Worm (Caenorhabditis elegans) whole organism, L4 larva: ENCODE results near the gene C18H7.1.

Experiments
- ZK546.5 ChIP-seq, 2 experiments: sonication (generic microtip); optimal IDR thresholded peaks; 2 replicates each; lab custom pipeline; 2017; ENCODE audit warnings: missing biosample characterization in 2 of 2, missing genetic modification characterization in 2 of 2
- aha-1 ChIP-seq: fragments of 150-350 bp; peaks from one replicate; lab custom pipeline; 2014; ENCODE audit warnings: missing biosample characterization, missing genetic modification characterization
- ama-1 ChIP-seq: fragments of 150-350 bp; optimal IDR thresholded peaks from 2 replicates; lab custom pipeline; 2014; ENCODE audit warnings: inconsistent platforms, mixed read lengths
- ceh-28 ChIP-seq: fragments of 150-350 bp; optimal IDR thresholded peaks from 2 replicates; lab custom pipeline; 2014; ENCODE audit warnings: missing biosample characterization, missing genetic modification reagents, missing genetic modification characterization
- ceh-32 ChIP-seq: sonication (generic microtip); optimal IDR thresholded peaks from 2 replicates; lab custom pipeline; 2016; ENCODE audit warnings: mild to moderate bottlenecking, missing genetic modification characterization, missing compliant biosample characterization; ENCODE audit not compliant: poor library complexity
- daf-16 ChIP-seq, 3 experiments: sonication (generic microtip); optimal IDR thresholded peaks; 2 replicates each; lab custom pipeline; 2016 to 2017; ENCODE audit warnings: missing genetic modification characterization in 3 of 3, missing genetic modification reagents in 3 of 3, mild to moderate bottlenecking in 2 of 3, missing compliant biosample characterization in 2 of 3, missing biosample characterization in 1 of 3, moderate library complexity in 1 of 3
- daf-8 ChIP-seq: fragments of 200-800 bp; sonication (Bioruptor generic); IDR thresholded peaks from 2 replicates; pipeline ENCODE4 v1.3.6; 2022; ENCODE audit warnings: missing genetic modification characterization, missing compliant biosample characterization
- dmd-9 ChIP-seq: fragments of 200-800 bp; sonication (Bioruptor generic); IDR thresholded peaks from 2 replicates; pipeline ENCODE4 v1.3.6; 2022; ENCODE audit warnings: missing genetic modification reagents, missing genetic modification characterization, missing compliant biosample characterization
- dpl-1 ChIP-seq: fragments of 150-350 bp; optimal IDR thresholded peaks from 2 replicates; lab custom pipeline; 2014; ENCODE audit warnings: missing biosample characterization, missing genetic modification reagents, missing genetic modification characterization
- duxl-1 ChIP-seq: sonication (generic microtip); optimal IDR thresholded peaks from 2 replicates; lab custom pipeline; 2016; ENCODE audit warnings: mild to moderate bottlenecking, missing genetic modification characterization, moderate library complexity, missing compliant biosample characterization; ENCODE audit not compliant: poor library complexity
- egl-43 ChIP-seq: fragments of 200-800 bp; sonication (Bioruptor generic); IDR thresholded peaks from 2 replicates; pipeline ENCODE4 v1.3.6; 2022; ENCODE audit warnings: missing genetic modification reagents, missing genetic modification characterization, missing compliant biosample characterization
- fos-1 ChIP-seq: fragments of 150-350 bp; optimal IDR thresholded peaks from 2 replicates; lab custom pipeline; 2014; ENCODE audit warnings: missing biosample characterization, missing genetic modification characterization
- gei-8 ChIP-seq: fragments of 200-800 bp; sonication (Bioruptor generic); optimal IDR thresholded peaks from 2 replicates; lab custom pipeline; 2018; ENCODE audit warnings: mild to moderate bottlenecking, missing genetic modification characterization, missing compliant biosample characterization
- hif-1 ChIP-seq, 2 experiments: sonication (generic microtip); optimal IDR thresholded peaks; 2 replicates each; lab custom pipeline; 2016 to 2017; ENCODE audit warnings: missing compliant biosample characterization in 2 of 2, missing genetic modification characterization in 2 of 2, missing genetic modification reagents in 2 of 2, missing genotype in 2 of 2, mild to moderate bottlenecking in 1 of 2
- hlh-11 ChIP-seq: fragments of 200-800 bp; sonication (Bioruptor generic); optimal IDR thresholded peaks from 2 replicates; lab custom pipeline; 2018; ENCODE audit warnings: mild to moderate bottlenecking, missing genetic modification characterization, missing compliant biosample characterization
- hlh-30 ChIP-seq: sonication (generic microtip); optimal IDR thresholded peaks from 2 replicates; lab custom pipeline; 2017; ENCODE audit warnings: antibody characterized with exemption, mild to moderate bottlenecking, missing genetic modification characterization, missing compliant biosample characterization; ENCODE audit not compliant: insufficient read depth
- hmg-1.1 ChIP-seq: fragments of 200-800 bp; sonication (Bioruptor generic); IDR thresholded peaks from 2 replicates; pipeline ENCODE4 v1.3.6; 2022; ENCODE audit warnings: missing genetic modification reagents, missing genetic modification characterization, missing compliant biosample characterization
- lim-7 ChIP-seq: fragments of 200-800 bp; sonication (Bioruptor generic); IDR thresholded peaks from 2 replicates; pipeline ENCODE4 v1.3.6; 2022; ENCODE audit warnings: missing genetic modification characterization, missing compliant biosample characterization
- lin-15B ChIP-seq: fragments of 150-350 bp; sonication (generic microtip); optimal IDR thresholded peaks from 3 replicates; lab custom pipeline; 2014; ENCODE audit warnings: missing biosample characterization, missing genetic modification characterization
- lsy-2 ChIP-seq, 2 experiments: fragments of 150-350 bp in 1 of 2; sonication (generic microtip) in 1 of 2; optimal IDR thresholded peaks; 2 replicates each; lab custom pipeline; 2014 to 2017; ENCODE audit warnings: missing biosample characterization in 2 of 2, missing genetic modification characterization in 2 of 2
- madf-9 ChIP-seq: fragments of 200-800 bp; sonication (Bioruptor generic); conservative IDR thresholded peaks from 2 replicates; pipeline ENCODE4 v1.3.6; 2022; ENCODE audit warnings: missing genetic modification reagents, missing genetic modification characterization, missing compliant biosample characterization
- mdl-1 ChIP-seq, 2 experiments: fragments of 150-350 bp in 1 of 2; sonication (generic microtip) in 1 of 2; optimal IDR thresholded peaks; 2 replicates each; lab custom pipeline; 2014 to 2017; ENCODE audit warnings: missing biosample characterization in 2 of 2, missing genetic modification characterization in 2 of 2
- mes-2 ChIP-seq: sonication (generic microtip); optimal IDR thresholded peaks from 2 replicates; lab custom pipeline; 2016; ENCODE audit warnings: missing genotype, mild to moderate bottlenecking, missing genetic modification characterization, missing compliant biosample characterization; ENCODE audit not compliant: poor library complexity, severe bottlenecking
- nhr-237 ChIP-seq: sonication (generic microtip); optimal IDR thresholded peaks from 2 replicates; lab custom pipeline; 2017; ENCODE audit warnings: missing biosample characterization, missing genetic modification characterization
- nhr-42 ChIP-seq: fragments of 200-800 bp; sonication (Bioruptor generic); IDR thresholded peaks from 2 replicates; pipeline ENCODE4 v1.3.6; 2022; ENCODE audit warnings: missing genetic modification characterization, missing compliant biosample characterization
- nhr-48 ChIP-seq: sonication (generic microtip); optimal IDR thresholded peaks from 2 replicates; lab custom pipeline; 2016; ENCODE audit warnings: mild to moderate bottlenecking, missing genetic modification characterization, missing compliant biosample characterization
- nhr-77 ChIP-seq: fragments of 150-350 bp; optimal IDR thresholded peaks from 2 replicates; lab custom pipeline; 2014; ENCODE audit warnings: missing biosample characterization, missing genetic modification characterization
- php-3 ChIP-seq: fragments of 200-800 bp; sonication (Bioruptor generic); IDR thresholded peaks from 2 replicates; pipeline ENCODE4 v1.3.6; 2022; ENCODE audit warnings: missing genetic modification reagents, missing genetic modification characterization, missing compliant biosample characterization
- rbr-2 ChIP-seq: sonication (generic microtip); optimal IDR thresholded peaks from 2 replicates; lab custom pipeline; 2016; ENCODE audit warnings: missing genotype, missing genetic modification characterization, missing compliant biosample characterization
- saeg-2 ChIP-seq: fragments of 200-800 bp; sonication (Bioruptor generic); IDR thresholded peaks from 2 replicates; pipeline ENCODE4 v1.3.6; 2022; ENCODE audit warnings: missing genetic modification reagents, missing genetic modification characterization, missing compliant biosample characterization
- set-16 ChIP-seq: fragments of 200-800 bp; sonication (Bioruptor generic); IDR thresholded peaks from 2 replicates; pipeline ENCODE4 v1.3.6; 2022; ENCODE audit warnings: missing genetic modification reagents, missing genetic modification characterization, missing compliant biosample characterization
- spr-1 ChIP-seq: sonication (generic microtip); optimal IDR thresholded peaks from 2 replicates; lab custom pipeline; 2016; ENCODE audit warnings: mild to moderate bottlenecking, missing genetic modification characterization, missing compliant biosample characterization
- tag-97 ChIP-seq: fragments of 200-800 bp; sonication (Bioruptor generic); IDR thresholded peaks from 2 replicates; pipeline ENCODE4 v1.3.6; 2022; ENCODE audit warnings: missing genetic modification characterization, missing compliant biosample characterization
- ztf-7 ChIP-seq: fragments of 150-350 bp; optimal IDR thresholded peaks from 2 replicates; lab custom pipeline; 2014; ENCODE audit warnings: missing biosample characterization, missing genetic modification characterization

C18H7.1 gene

DNA sequence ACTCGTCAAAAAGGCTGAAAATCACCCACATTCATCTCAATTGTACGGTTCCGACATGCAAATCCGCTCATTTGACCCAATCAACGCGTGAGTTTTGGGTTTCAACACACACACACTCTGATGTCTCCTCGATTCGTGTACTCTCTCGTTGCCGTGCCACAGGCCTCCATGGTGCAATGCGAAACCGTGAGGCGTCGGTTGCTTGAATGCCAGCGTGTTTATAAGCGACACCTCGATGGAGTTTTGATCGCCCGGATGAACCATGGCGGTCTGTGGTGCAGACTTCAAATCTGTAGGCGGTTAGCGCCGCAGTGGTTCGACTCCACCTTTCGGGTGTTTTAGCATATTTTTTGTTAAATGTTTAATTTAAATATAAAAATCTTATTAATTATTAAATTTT is 42.6 kb downstream of the C18H7.1 start (continued):
- TF ChIP-seq spr-1 (tag; lab: Kevin White, UChicago) (no peak), php-3 (GFP tag; lab: Robert Waterston, UW) (no peak), ama-1 (lab: Kevin White, UChicago) (no peak), ztf-7 (tag; lab: Kevin White, UChicago) (no peak), gei-8 (GFP tag; lab: Kevin White, UChicago) (no peak), saeg-2 (GFP tag; lab: Robert Waterston, UW) (no peak), mdl-1 (tag; optimal IDR thresholded peaks at IDR 0.05; lab: Kevin White, UChicago) (peak in 1 of 2 experiments; percentile 32), ceh-32 (tag; lab: Kevin White, UChicago) (no peak), lim-7 (GFP tag; lab: Robert Waterston, UW) (no peak), dmd-9 (GFP tag; lab: Robert Waterston, UW) (no peak), madf-9 (GFP tag; lab: Robert Waterston, UW) (no peak), dpl-1 (GFP tag; lab: Kevin White, UChicago) (no peak), hlh-11 (tag; lab: Kevin White, UChicago) (peak; percentile 48), ceh-28 (tag; lab: Kevin White, UChicago) (no peak), fos-1 (no peak), ZK546.5 (tag; optimal IDR thresholded peaks at IDR 0.05; lab: Kevin White, UChicago) (no peak), lin-15B (no peak), nhr-48 (tag; lab: Kevin White, UChicago) (no peak), nhr-237 (tag; lab: Kevin White, UChicago) (no peak), tag-97 (GFP tag; lab: Robert Waterston, UW) (no peak), lsy-2 (tag; optimal IDR thresholded peaks at IDR 0.05; lab: Kevin White, UChicago) (peak in 1 of 2 experiments; percentile 72), duxl-1 (tag; lab: Kevin White, UChicago) (peak; percentile 70), nhr-42 (peak; percentile 50; the same call in 1 of the 2 replicates), daf-16 (GFP tag; optimal IDR thresholded peaks at IDR 0.05; lab: Kevin White, UChicago) (peak; percentile 14 to 16), daf-16 (tag; optimal IDR thresholded peaks at IDR 0.05; lab: Kevin White, UChicago) (peak; percentile 40), hmg-1.1 (GFP tag; lab: Robert Waterston, UW) (peak; percentile 61; the same call in 1 of the 2 replicates)

- TF ChIP-seq hif-1 (tag; optimal IDR thresholded peaks at IDR 0.05; lab: Kevin White, UChicago) (peak in 1 of 2 experiments; percentile 15), aha-1 (tag; lab: Kevin White, UChicago) (peak; percentile 85), mes-2 (peak; percentile 2), set-16 (no peak), egl-43 (GFP tag; lab: Robert Waterston, UW) (no peak), ama-1 (lab: Kevin White, UChicago) (peak; percentile 69), daf-8 (GFP tag; lab: Robert Waterston, UW) (no peak), daf-16 (GFP tag; optimal IDR thresholded peaks at IDR 0.05; lab: Kevin White, UChicago) (no peak), daf-16 (tag; optimal IDR thresholded peaks at IDR 0.05; lab: Kevin White, UChicago) (peak; percentile 29)
These were observed 43.3 kb downstream of the C18H7.1 start for ce11 chrIV:658497-659177.

ce11 chrIV:659585-659984 is 44.2 kb downstream of the C18H7.1 start:
- no peak for TF ChIP-seq saeg-2 (GFP tag; lab: Robert Waterston, UW)
- peak; percentile 15 for TF ChIP-seq hlh-30 (tag; lab: Kevin White, UChicago)
- TF ChIP-seq rbr-2 (tag; lab: Kevin White, UChicago) = peak; percentile 28
- TF ChIP-seq lsy-2 (tag; optimal IDR thresholded peaks at IDR 0.05; lab: Kevin White, UChicago) = peak in 1 of 2 experiments; percentile 31
- peak; percentile 23; the same call in 1 of the 2 replicates for TF ChIP-seq egl-43 (GFP tag; lab: Robert Waterston, UW)
- peak in 1 of 2 experiments; percentile 12 for TF ChIP-seq mdl-1 (tag; optimal IDR thresholded peaks at IDR 0.05; lab: Kevin White, UChicago)
- no peak for TF ChIP-seq nhr-77 (tag; lab: Kevin White, UChicago)
